Worm (Caenorhabditis elegans) whole organism, early embryonic: Measurements from ENCODE around the gene mtq-2.

Experiments
- B0310.2 ChIP-seq: sonication (generic microtip); optimal IDR thresholded peaks from 2 replicates; lab custom pipeline; 2016; ENCODE audit warnings: mild to moderate bottlenecking, missing genetic modification characterization, missing compliant biosample characterization
- F13C5.2 ChIP-seq: sonication (generic microtip); optimal IDR thresholded peaks from 2 replicates; lab custom pipeline; 2017; ENCODE audit warnings: mild to moderate bottlenecking, missing genetic modification characterization, inconsistent platforms, missing compliant biosample characterization
- aly-1 ChIP-seq: sonication (generic microtip); optimal IDR thresholded peaks from 2 replicates; lab custom pipeline; 2016; ENCODE audit warnings: missing genetic modification characterization, missing compliant biosample characterization
- ama-1 ChIP-seq: fragments of 150-350 bp; optimal IDR thresholded peaks from 2 replicates; lab custom pipeline; 2014
- ceh-13 ChIP-seq: fragments of 200-800 bp; sonication (Bioruptor generic); optimal IDR thresholded peaks from 2 replicates; lab custom pipeline; 2018; ENCODE audit warnings: mild to moderate bottlenecking, missing genetic modification characterization, missing compliant biosample characterization
- ceh-36 ChIP-seq: sonication (generic microtip); optimal IDR thresholded peaks from 2 replicates; lab custom pipeline; 2016; ENCODE audit warnings: missing genetic modification characterization, inconsistent platforms, missing compliant biosample characterization
- ets-7 ChIP-seq: sonication (generic microtip); optimal IDR thresholded peaks from 2 replicates; lab custom pipeline; 2016; ENCODE audit warnings: missing genotype, missing genetic modification characterization, missing compliant biosample characterization
- flt-1 ChIP-seq: fragments of 200-800 bp; sonication (Bioruptor generic); IDR thresholded peaks from 2 replicates; pipeline ENCODE4 v1.3.6; 2022; ENCODE audit warnings: missing genetic modification characterization, missing compliant biosample characterization
- hmbx-1 ChIP-seq: sonication (generic microtip); optimal IDR thresholded peaks from 2 replicates; lab custom pipeline; 2016; ENCODE audit warnings: mild to moderate bottlenecking, missing genetic modification characterization, missing compliant biosample characterization
- hmg-4 ChIP-seq: fragments of 200-800 bp; sonication (Bioruptor generic); optimal IDR thresholded peaks from 2 replicates; lab custom pipeline; 2018; ENCODE audit warnings: mild to moderate bottlenecking, missing genetic modification characterization, missing compliant biosample characterization
- hnd-1 ChIP-seq: sonication (generic microtip); optimal IDR thresholded peaks from 2 replicates; lab custom pipeline; 2016; ENCODE audit warnings: missing genetic modification characterization, missing compliant biosample characterization
- pes-1 ChIP-seq: fragments of 200-800 bp; sonication (Bioruptor generic); IDR thresholded peaks from 2 replicates; pipeline ENCODE4 v1.3.6; 2022; ENCODE audit warnings: missing genetic modification reagents, missing genetic modification characterization, missing compliant biosample characterization
- scrt-1 ChIP-seq: fragments of 200-800 bp; sonication (Bioruptor generic); IDR thresholded peaks from 2 replicates; pipeline ENCODE4 v1.3.6; 2022; ENCODE audit warnings: missing genetic modification characterization, missing compliant biosample characterization
- sea-1 ChIP-seq: fragments of 200-800 bp; sonication (Bioruptor generic); conservative IDR thresholded peaks from 2 replicates; pipeline ENCODE4 v1.3.6; 2022; ENCODE audit warnings: missing genetic modification characterization, missing compliant biosample characterization
- tbx-11 ChIP-seq: fragments of 200-800 bp; sonication (Bioruptor generic); IDR thresholded peaks from 2 replicates; pipeline ENCODE4 v1.3.6; 2022; ENCODE audit warnings: missing genetic modification characterization, missing compliant biosample characterization
- tbx-37 ChIP-seq: fragments of 200-800 bp; sonication (Bioruptor generic); conservative IDR thresholded peaks from 2 replicates; pipeline ENCODE4 v1.3.6; 2022; ENCODE audit warnings: missing genetic modification reagents, missing genetic modification characterization, missing compliant biosample characterization
- tra-4 ChIP-seq: sonication (generic microtip); optimal IDR thresholded peaks from 2 replicates; lab custom pipeline; 2017; ENCODE audit warnings: missing genetic modification characterization, missing compliant biosample characterization

mtq-2 gene

DNA sequence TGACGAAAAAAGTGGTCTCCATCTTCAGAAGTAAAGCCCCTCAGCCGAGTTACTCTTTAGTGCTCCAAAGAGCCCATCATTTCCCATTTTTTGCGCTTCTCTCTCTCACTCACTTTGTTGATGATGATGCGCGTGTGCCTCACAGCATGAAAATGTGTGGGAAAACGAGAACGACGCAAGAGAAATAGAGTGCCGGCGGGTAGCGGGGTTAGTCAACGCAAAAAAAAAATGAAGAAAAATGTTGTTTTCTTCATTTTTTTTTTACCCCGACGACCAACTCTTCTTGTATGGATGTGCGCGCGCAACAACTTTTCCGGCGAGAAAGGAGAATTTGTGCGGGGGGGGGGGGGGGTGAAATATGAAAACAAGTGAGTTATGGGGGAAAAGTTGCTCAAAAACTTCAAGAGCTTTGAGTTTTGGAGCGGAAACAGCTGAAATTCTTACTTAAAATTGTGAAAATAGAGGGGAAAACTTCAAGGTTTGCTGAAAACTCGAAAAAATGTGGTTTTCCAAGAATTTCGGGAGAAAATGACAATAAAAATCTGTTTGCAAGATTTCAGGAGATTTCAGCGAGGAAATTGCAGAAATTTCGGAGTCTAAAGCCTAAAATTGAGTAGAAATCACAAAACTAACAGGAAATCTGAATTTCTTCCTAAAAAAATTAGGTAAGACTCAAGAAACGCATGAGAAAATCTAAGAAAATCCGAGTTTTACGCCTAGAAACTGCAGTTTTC, 8.5 kb upstream of the mtq-2 start, which contains the start of gene C33C12.1:
C33C12.1 (plus strand) TSS at position 684 of the 734 bp plus-strand sequence.
- TF ChIP-seq ceh-36 (tag; lab: Kevin White, UChicago), result no peak
- no peak for TF ChIP-seq B0310.2 (tag; lab: Kevin White, UChicago)
- no peak for TF ChIP-seq flt-1 (GFP tag; lab: Robert Waterston, UW)
- no peak for TF ChIP-seq ets-7
- TF ChIP-seq hmbx-1 (tag; lab: Kevin White, UChicago), result no peak
- TF ChIP-seq aly-1 (tag; lab: Kevin White, UChicago), result no peak

- TF ChIP-seq scrt-1 (GFP tag; lab: Robert Waterston, UW), result no peak
- TF ChIP-seq tbx-37 (GFP tag; lab: Robert Waterston, UW), result no peak
- TF ChIP-seq ceh-36 (tag; lab: Kevin White, UChicago), result no peak
- no peak for TF ChIP-seq hnd-1
- no peak for TF ChIP-seq aly-1 (tag; lab: Kevin White, UChicago)
- TF ChIP-seq F13C5.2, result no peak
- TF ChIP-seq hmg-4 (GFP tag; lab: Kevin White, UChicago), result no peak
- no peak for TF ChIP-seq hmbx-1 (tag; lab: Kevin White, UChicago)
- no peak for TF ChIP-seq tbx-11
- no peak for TF ChIP-seq ets-7
- no peak for TF ChIP-seq tra-4 (tag; lab: Kevin White, UChicago)
- TF ChIP-seq ceh-13 (GFP tag; lab: Kevin White, UChicago), result no peak
- TF ChIP-seq B0310.2 (tag; lab: Kevin White, UChicago), result no peak
- TF ChIP-seq pes-1 (GFP tag; lab: Robert Waterston, UW), result no peak
- TF ChIP-seq sea-1 (GFP tag; lab: Robert Waterston, UW), result no peak
- TF ChIP-seq ama-1 (lab: Kevin White, UChicago), result no peak
- no peak for TF ChIP-seq flt-1 (GFP tag; lab: Robert Waterston, UW)
Observed at ce11 chrII:2196742-2197141, 7.5 kb upstream of the mtq-2 start.

DNA sequence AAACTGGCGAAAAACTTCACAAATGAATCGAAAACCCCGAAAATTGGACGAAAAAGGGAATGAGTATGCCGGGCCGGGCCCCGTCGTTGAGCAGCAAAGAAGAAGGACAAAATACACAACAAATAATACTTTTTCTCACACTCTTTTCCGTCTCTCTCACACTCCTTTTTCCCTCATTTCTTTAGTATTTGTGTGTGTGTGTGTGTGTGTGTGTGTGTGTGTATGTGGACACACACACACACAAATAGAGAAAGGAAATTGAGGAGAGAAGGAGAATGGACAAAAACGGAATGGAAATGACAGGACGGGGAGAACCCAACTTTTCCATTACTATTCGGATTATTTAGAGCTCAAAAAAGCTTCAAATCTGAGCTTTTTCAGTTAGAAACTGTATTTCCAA, 6.3 kb upstream of the mtq-2 start:
- TF ChIP-seq flt-1 (GFP tag; lab: Robert Waterston, UW) (no peak), pes-1 (GFP tag; lab: Robert Waterston, UW) (no peak), F13C5.2 (peak; percentile 1)

- TF ChIP-seq hmg-4 (GFP tag; lab: Kevin White, UChicago), result no peak
- TF ChIP-seq flt-1 (GFP tag; lab: Robert Waterston, UW), result no peak
- TF ChIP-seq tbx-11, result no peak
- TF ChIP-seq tra-4 (tag; lab: Kevin White, UChicago), result no peak
- no peak for TF ChIP-seq ceh-13 (GFP tag; lab: Kevin White, UChicago)
Observed at ce11 chrII:2192267-2192666, 3.0 kb upstream of the mtq-2 start.

ce11 chrII:2191383-2191782, 2.1 kb upstream of the mtq-2 start:
- TF ChIP-seq B0310.2 (tag; lab: Kevin White, UChicago) (no peak), F13C5.2 (no peak), aly-1 (tag; lab: Kevin White, UChicago) (no peak), hmg-4 (GFP tag; lab: Kevin White, UChicago) (no peak)

- TF ChIP-seq scrt-1 (GFP tag; lab: Robert Waterston, UW) (no peak), ceh-13 (GFP tag; lab: Kevin White, UChicago) (no peak), F13C5.2 (no peak), ets-7 (no peak), hnd-1 (no peak), hmbx-1 (tag; lab: Kevin White, UChicago) (no peak), ama-1 (lab: Kevin White, UChicago) (no peak), ceh-36 (tag; lab: Kevin White, UChicago) (no peak), sea-1 (GFP tag; lab: Robert Waterston, UW) (no peak)
Observed at ce11 chrII:2190522-2190921, 1.3 kb upstream of the mtq-2 start.

DNA sequence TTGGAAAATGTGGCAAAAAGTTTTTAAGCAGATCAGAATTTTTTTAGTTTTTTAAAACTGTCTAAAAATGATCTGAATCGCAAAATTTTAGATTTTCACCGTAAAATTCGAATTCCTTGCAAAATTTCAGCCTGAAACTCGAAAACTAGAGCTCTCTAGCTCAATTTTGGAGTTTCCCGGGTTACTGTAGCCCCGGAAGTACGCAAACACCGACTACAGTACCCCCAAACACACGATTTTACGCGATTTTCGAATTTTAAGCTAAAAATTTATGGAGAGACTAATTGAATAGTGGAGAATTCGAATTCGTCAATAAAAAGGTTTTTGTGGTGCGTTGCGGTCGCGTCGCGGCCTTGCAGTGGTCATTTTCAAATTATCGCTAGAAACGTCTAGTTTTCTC, 2.5 kb downstream of the mtq-2 start:
- TF ChIP-seq hmbx-1 (tag; lab: Kevin White, UChicago) (no peak), hmg-4 (GFP tag; lab: Kevin White, UChicago) (no peak), aly-1 (tag; lab: Kevin White, UChicago) (no peak), ets-7 (no peak), tbx-37 (GFP tag; lab: Robert Waterston, UW) (no peak), tra-4 (tag; lab: Kevin White, UChicago) (no peak), B0310.2 (tag; lab: Kevin White, UChicago) (no peak), scrt-1 (GFP tag; lab: Robert Waterston, UW) (no peak), ama-1 (lab: Kevin White, UChicago) (no peak), tbx-11 (no peak), flt-1 (GFP tag; lab: Robert Waterston, UW) (no peak), sea-1 (GFP tag; lab: Robert Waterston, UW) (no peak), ceh-36 (tag; lab: Kevin White, UChicago) (no peak), hnd-1 (no peak), ceh-13 (GFP tag; lab: Kevin White, UChicago) (no peak), pes-1 (GFP tag; lab: Robert Waterston, UW) (no peak), F13C5.2 (no peak)

ce11 chrII:2186329-2186728, 2.9 kb downstream of the mtq-2 start, which contains the start of gene gba-2:
TSS of gene gba-2 (minus strand) at chrII:2186434.
- TF ChIP-seq hmbx-1 (tag; lab: Kevin White, UChicago) (no peak), tra-4 (tag; lab: Kevin White, UChicago) (no peak), ceh-36 (tag; lab: Kevin White, UChicago) (no peak), ama-1 (lab: Kevin White, UChicago) (no peak), sea-1 (GFP tag; lab: Robert Waterston, UW) (no peak), hnd-1 (no peak)
